Fruit fly (Drosophila melanogaster) whole organism, pupa: ENCODE results near the gene kek5.

Experiments used
- CG32121 ChIP-seq: fragments of 200-800 bp; sonication (Bioruptor generic); IDR thresholded peaks from 2 replicates; pipeline ENCODE4 v1.3.6; 2022; ENCODE audit warnings: missing biosample characterization, missing genetic modification characterization
- D1 ChIP-seq: fragments of 200-800 bp; sonication (Bioruptor generic); optimal IDR thresholded peaks from 2 replicates; lab custom pipeline; 2018; ENCODE audit warnings: missing biosample characterization, mild to moderate bottlenecking, missing genetic modification characterization, moderate library complexity
- gl ChIP-seq: fragments of 200-800 bp; sonication (Bioruptor generic); optimal IDR thresholded peaks from 2 replicates; lab custom pipeline; 2018; ENCODE audit warnings: missing biosample characterization, mild to moderate bottlenecking, missing genetic modification characterization

The kek5 gene

dm6 chrX:19520888-19521287 is 167.9 kb downstream of the kek5 start:
- TF ChIP-seq CG32121 (no peak), D1 (tag; lab: Kevin White, UChicago) (no peak), gl (tag; lab: Kevin White, UChicago) (no peak)
